Worm (Caenorhabditis elegans) whole organism, L1 larva: ENCODE results near the gene fbxa-139.

ENCODE experiments used
- nhr-20 ChIP-seq: sonication (generic microtip); optimal IDR thresholded peaks from 2 replicates; lab custom pipeline; 2016; ENCODE audit warnings: mild to moderate bottlenecking, missing genetic modification characterization, missing compliant biosample characterization
- skn-1 ChIP-seq: fragments of 150-350 bp; optimal IDR thresholded peaks from 2 replicates; lab custom pipeline; 2014; ENCODE audit warnings: missing biosample characterization, missing genetic modification characterization
- snpc-4 ChIP-seq: fragments of 150-350 bp; optimal IDR thresholded peaks from 2 replicates; lab custom pipeline; 2014; ENCODE audit warnings: missing biosample characterization, missing genetic modification characterization
- zag-1 ChIP-seq: fragments of 150-350 bp; optimal IDR thresholded peaks from 2 replicates; lab custom pipeline; 2014; ENCODE audit warnings: missing biosample characterization, missing genetic modification characterization

DNA sequence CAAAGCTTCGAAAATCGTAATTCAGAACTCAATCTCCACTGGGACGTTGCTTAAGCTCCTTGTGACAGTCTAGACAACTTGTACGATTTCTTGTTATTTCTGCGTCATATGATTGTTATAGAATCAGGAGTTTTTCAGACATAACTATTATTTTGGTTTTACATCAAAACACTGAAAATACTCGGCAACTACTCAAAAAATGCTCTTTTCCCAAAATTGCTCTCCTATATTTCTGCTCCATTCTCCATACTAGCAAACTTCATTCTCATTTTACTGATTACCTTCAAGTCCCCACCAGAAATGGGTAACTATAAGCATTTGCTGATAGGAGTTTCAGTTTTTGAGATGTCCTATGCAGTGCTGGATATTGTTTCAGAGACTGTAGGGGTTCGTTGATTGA is 27.0 kb upstream of the fbxa-139 start, which contains the start of gene C55A1.1:
- TF ChIP-seq zag-1 (tag; lab: Kevin White, UChicago) = no peak
- TF ChIP-seq skn-1 (tag; lab: Kevin White, UChicago) = no peak
- TF ChIP-seq snpc-4 = no peak
- TF ChIP-seq nhr-20 (tag; lab: Kevin White, UChicago) = no peak
